Worm (Caenorhabditis elegans) whole organism, late embryonic: Measurements from ENCODE around the gene adah-1.

Experiments
- C38D4.7 ChIP-seq: fragments of 200-800 bp; sonication (Bioruptor generic); optimal IDR thresholded peaks from 2 replicates; lab custom pipeline; 2018; ENCODE audit warnings: mild to moderate bottlenecking, missing genetic modification characterization, moderate library complexity, missing compliant biosample characterization
- T23F11.4 ChIP-seq: fragments of 200-800 bp; sonication (Bioruptor generic); optimal IDR thresholded peaks from 2 replicates; lab custom pipeline; 2018; ENCODE audit warnings: mild to moderate bottlenecking, missing genetic modification characterization, missing compliant biosample characterization
- Y22D7AL.16 ChIP-seq: sonication (generic microtip); optimal IDR thresholded peaks from 2 replicates; lab custom pipeline; 2016; ENCODE audit warnings: missing genetic modification characterization, missing compliant biosample characterization
- ahr-1 ChIP-seq: sonication (generic microtip); optimal IDR thresholded peaks from 2 replicates; lab custom pipeline; 2016; ENCODE audit warnings: missing genetic modification characterization, missing compliant biosample characterization
- ama-1 ChIP-seq: fragments of 150-350 bp; optimal IDR thresholded peaks from 2 replicates; lab custom pipeline; 2014
- ceh-18 ChIP-seq: sonication (generic microtip); optimal IDR thresholded peaks from 2 replicates; lab custom pipeline; 2016; ENCODE audit warnings: missing genetic modification characterization, missing compliant biosample characterization
- ceh-2 ChIP-seq: sonication (generic microtip); optimal IDR thresholded peaks from 2 replicates; lab custom pipeline; 2016; ENCODE audit warnings: missing genotype, missing genetic modification characterization, missing compliant biosample characterization
- ceh-22 ChIP-seq: sonication (generic microtip); optimal IDR thresholded peaks from 2 replicates; lab custom pipeline; 2017; ENCODE audit warnings: missing biosample characterization, missing genetic modification characterization
- ceh-24 ChIP-seq: sonication (generic microtip); optimal IDR thresholded peaks from 2 replicates; lab custom pipeline; 2016; ENCODE audit warnings: mild to moderate bottlenecking, missing genetic modification characterization, missing compliant biosample characterization
- ceh-30 ChIP-seq: fragments of 150-350 bp; optimal IDR thresholded peaks from 2 replicates; lab custom pipeline; 2014; ENCODE audit warnings: missing biosample characterization, missing genetic modification characterization
- ceh-34 ChIP-seq: sonication (generic microtip); optimal IDR thresholded peaks from 2 replicates; lab custom pipeline; 2016; ENCODE audit warnings: mild to moderate bottlenecking, missing genetic modification characterization, missing compliant biosample characterization
- ceh-45 ChIP-seq: fragments of 200-800 bp; sonication (Bioruptor generic); IDR thresholded peaks from 2 replicates; pipeline ENCODE4 v1.3.6; 2022; ENCODE audit warnings: missing genetic modification reagents, missing genetic modification characterization, missing compliant biosample characterization
- ceh-48 ChIP-seq: sonication (generic microtip); optimal IDR thresholded peaks from 2 replicates; lab custom pipeline; 2016; ENCODE audit warnings: missing genetic modification characterization, inconsistent platforms, missing compliant biosample characterization
- che-1 ChIP-seq: sonication (generic microtip); optimal IDR thresholded peaks from 2 replicates; lab custom pipeline; 2016; ENCODE audit warnings: mild to moderate bottlenecking, missing genetic modification characterization, missing compliant biosample characterization
- elt-2 ChIP-seq: sonication (generic microtip); optimal IDR thresholded peaks from 2 replicates; lab custom pipeline; 2016; ENCODE audit warnings: missing genetic modification reagents, missing genetic modification characterization, missing compliant biosample characterization
- ets-4 ChIP-seq: sonication (generic microtip); optimal IDR thresholded peaks from 2 replicates; lab custom pipeline; 2016; ENCODE audit warnings: missing genetic modification characterization, missing compliant biosample characterization
- fax-1 ChIP-seq: sonication (generic microtip); optimal IDR thresholded peaks from 2 replicates; lab custom pipeline; 2016; ENCODE audit warnings: missing genotype, missing genetic modification characterization, missing compliant biosample characterization
- fkh-10 ChIP-seq: fragments of 150-350 bp; optimal IDR thresholded peaks from 2 replicates; lab custom pipeline; 2014; ENCODE audit warnings: missing biosample characterization, missing genetic modification reagents, missing genetic modification characterization
- fkh-6 ChIP-seq: sonication (generic microtip); optimal IDR thresholded peaks from 2 replicates; lab custom pipeline; 2016; ENCODE audit warnings: missing genetic modification characterization, missing compliant biosample characterization
- hlh-13 ChIP-seq: fragments of 200-800 bp; sonication (Bioruptor generic); optimal IDR thresholded peaks from 2 replicates; lab custom pipeline; 2018; ENCODE audit warnings: mild to moderate bottlenecking, missing genetic modification characterization, missing compliant biosample characterization
- hlh-8 ChIP-seq: sonication (generic microtip); optimal IDR thresholded peaks from 2 replicates; lab custom pipeline; 2016; ENCODE audit warnings: missing genotype, missing genetic modification characterization, missing compliant biosample characterization
- lim-6 ChIP-seq: sonication (generic microtip); optimal IDR thresholded peaks from 2 replicates; lab custom pipeline; 2016; ENCODE audit warnings: missing genetic modification characterization, missing compliant biosample characterization
- madf-2 ChIP-seq: sonication (generic microtip); optimal IDR thresholded peaks from 2 replicates; lab custom pipeline; 2017; ENCODE audit warnings: missing genetic modification characterization, missing compliant biosample characterization
- mec-3 ChIP-seq: sonication (generic microtip); optimal IDR thresholded peaks from 2 replicates; lab custom pipeline; 2016; ENCODE audit warnings: borderline replicate concordance, missing genetic modification characterization, missing compliant biosample characterization
- nhr-232 ChIP-seq: sonication (generic microtip); optimal IDR thresholded peaks from 2 replicates; lab custom pipeline; 2016; ENCODE audit warnings: missing genetic modification characterization, missing compliant biosample characterization
- npax-4 ChIP-seq: sonication (generic microtip); optimal IDR thresholded peaks from 2 replicates; lab custom pipeline; 2016; ENCODE audit warnings: missing genetic modification characterization, missing compliant biosample characterization
- pqm-1 ChIP-seq: sonication (generic microtip); optimal IDR thresholded peaks from 2 replicates; lab custom pipeline; 2016; ENCODE audit warnings: missing genetic modification characterization, missing compliant biosample characterization
- pros-1 ChIP-seq: fragments of 150-350 bp; optimal IDR thresholded peaks from 2 replicates; lab custom pipeline; 2014; ENCODE audit warnings: missing biosample characterization, missing genetic modification reagents, missing genetic modification characterization
- ref-2 ChIP-seq: sonication (generic microtip); optimal IDR thresholded peaks from 2 replicates; lab custom pipeline; 2016; ENCODE audit warnings: missing genetic modification characterization, missing compliant biosample characterization
- rnt-1 ChIP-seq: sonication (generic microtip); optimal IDR thresholded peaks from 2 replicates; lab custom pipeline; 2016; ENCODE audit warnings: missing genetic modification characterization, missing compliant biosample characterization
- syd-9 ChIP-seq: sonication (generic microtip); optimal IDR thresholded peaks from 2 replicates; lab custom pipeline; 2016; ENCODE audit warnings: mild to moderate bottlenecking, missing genetic modification characterization, moderate library complexity, missing compliant biosample characterization
- tbx-2 ChIP-seq: sonication (generic microtip); optimal IDR thresholded peaks from 2 replicates; lab custom pipeline; 2016; ENCODE audit warnings: missing genetic modification characterization, missing compliant biosample characterization
- tbx-7 ChIP-seq: sonication (generic microtip); optimal IDR thresholded peaks from 2 replicates; lab custom pipeline; 2016; ENCODE audit warnings: missing genotype, missing genetic modification characterization, missing compliant biosample characterization
- ttx-3 ChIP-seq: sonication (generic microtip); optimal IDR thresholded peaks from 2 replicates; lab custom pipeline; 2016; ENCODE audit warnings: missing genetic modification reagents, missing genetic modification characterization, missing compliant biosample characterization
- unc-3 ChIP-seq, 2 experiments: fragments of 200-800 bp in 1 of 2; sonication (Bioruptor generic) in 1 of 2; sonication (generic microtip) in 1 of 2; conservative IDR thresholded peaks in 1 of 2; optimal IDR thresholded peaks in 1 of 2; 2 replicates each; pipeline versions ENCODE4 v1.3.6 to Lab custom; 2016 to 2022; ENCODE audit warnings: missing compliant biosample characterization in 2 of 2, missing genetic modification characterization in 2 of 2, missing genetic modification reagents in 1 of 2
- unc-42 ChIP-seq: sonication (generic microtip); optimal IDR thresholded peaks from 2 replicates; lab custom pipeline; 2016; ENCODE audit warnings: missing genotype, missing genetic modification characterization, missing compliant biosample characterization
- zip-5 ChIP-seq: sonication (generic microtip); optimal IDR thresholded peaks from 2 replicates; lab custom pipeline; 2016; ENCODE audit warnings: missing genetic modification characterization, missing compliant biosample characterization

The adah-1 gene

DNA sequence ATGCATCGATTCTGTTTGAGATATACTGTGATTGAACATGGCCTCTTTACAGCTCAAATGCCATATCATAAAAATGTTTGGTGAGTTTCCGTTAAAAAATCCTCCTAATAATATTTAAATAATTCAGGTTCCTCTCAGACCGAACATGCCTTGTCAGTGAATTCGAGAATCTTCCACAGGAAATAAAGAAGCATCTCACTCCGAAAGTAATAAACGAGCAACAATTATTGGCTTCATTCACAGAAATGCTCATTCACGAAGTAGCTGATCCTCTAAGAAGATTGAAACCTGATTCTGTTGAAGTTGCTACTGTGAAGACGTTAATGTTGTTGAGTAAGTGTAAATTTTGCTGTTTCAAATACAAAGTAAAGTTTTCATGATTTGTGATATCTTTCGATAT lies 28.1 kb downstream of the adah-1 start:
- TF ChIP-seq Y22D7AL.16 (tag; lab: Kevin White, UChicago) (no peak), tbx-7 (tag; lab: Kevin White, UChicago) (no peak), ttx-3 (tag; lab: Kevin White, UChicago) (no peak), pros-1 (no peak), ceh-24 (tag; lab: Kevin White, UChicago) (no peak), ceh-34 (tag; lab: Kevin White, UChicago) (no peak)

DNA sequence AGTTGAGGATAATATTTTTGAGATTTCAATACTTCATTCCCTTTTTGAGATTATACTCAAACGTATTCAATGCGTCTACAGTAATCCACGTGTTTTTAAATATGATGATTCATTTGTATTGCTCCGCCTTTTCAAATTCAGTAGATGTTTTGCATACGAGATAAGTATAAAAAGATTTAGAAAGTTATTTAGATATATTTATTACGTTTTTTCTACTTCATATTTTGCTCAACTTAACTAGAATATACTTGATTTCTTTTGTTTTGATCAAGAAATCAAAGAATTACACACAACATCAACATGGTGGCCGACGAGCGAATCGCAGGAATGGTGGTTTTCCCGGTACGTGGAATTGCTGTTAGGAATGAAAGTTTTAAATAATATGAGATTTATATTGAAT lies 33.7 kb downstream of the adah-1 start, which contains the start of gene srx-50:
TSS of gene srx-50 (plus strand) at position 301 of the 400 bp plus-strand sequence.
- TF ChIP-seq ceh-18 (no peak), C38D4.7 (GFP tag; lab: Kevin White, UChicago) (no peak), ets-4 (tag; lab: Kevin White, UChicago) (no peak), fkh-6 (tag; lab: Kevin White, UChicago) (no peak)

DNA sequence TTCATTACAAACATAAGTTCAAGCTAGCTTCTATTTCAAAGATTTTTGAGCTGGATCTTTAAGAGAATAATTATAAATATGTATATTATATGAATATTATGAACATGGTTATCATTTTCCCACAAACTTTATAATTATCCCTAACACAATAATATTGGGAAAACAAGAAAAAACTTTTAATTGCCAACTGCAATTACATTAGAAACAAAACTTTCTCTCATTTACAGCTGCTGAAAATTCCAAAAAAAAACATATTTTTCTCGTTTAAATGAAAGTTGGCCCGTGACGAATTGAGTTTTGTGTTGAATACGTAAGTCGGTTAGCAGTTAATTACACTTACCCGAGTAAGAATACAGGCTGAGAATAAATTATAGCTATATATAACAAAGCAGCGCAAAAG lies 38.7 kb downstream of the adah-1 start:
- TF ChIP-seq pqm-1 = no peak
- no peak for TF ChIP-seq mec-3 (tag; lab: Kevin White, UChicago)
- no peak for TF ChIP-seq che-1 (tag; lab: Kevin White, UChicago)
- TF ChIP-seq ceh-2 (tag; lab: Kevin White, UChicago) = no peak
- no peak for TF ChIP-seq ceh-22 (tag; lab: Kevin White, UChicago)
- no peak for TF ChIP-seq ceh-48 (tag; lab: Kevin White, UChicago)
- TF ChIP-seq madf-2 (tag; lab: Kevin White, UChicago) = no peak
- no peak for TF ChIP-seq rnt-1 (tag; lab: Kevin White, UChicago)
- no peak for TF ChIP-seq T23F11.4 (GFP tag; lab: Kevin White, UChicago)
- TF ChIP-seq ceh-30 = no peak
- no peak for TF ChIP-seq fax-1
- TF ChIP-seq lim-6 = no peak
- TF ChIP-seq pros-1 = no peak

DNA sequence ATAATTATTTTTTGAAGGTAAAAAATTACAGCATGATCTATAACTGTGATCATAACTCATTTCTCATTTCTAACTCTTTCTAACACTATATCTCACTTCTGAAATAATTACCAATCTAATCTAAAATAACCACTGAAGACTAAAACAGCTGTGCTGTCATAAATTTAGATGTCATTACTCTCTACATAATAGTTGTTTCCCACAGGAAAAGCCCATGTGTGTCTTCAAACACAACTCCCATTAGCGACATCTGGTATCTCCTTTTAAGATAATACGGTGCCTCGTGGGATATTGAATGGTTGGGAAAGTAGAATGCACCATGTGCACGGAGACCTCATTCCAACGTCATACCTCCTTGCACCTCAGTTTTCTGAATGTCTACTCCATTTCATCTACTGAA lies 41.0 kb downstream of the adah-1 start, which contains the start of gene Y43B11AL.1:
TSS of gene Y43B11AL.1 (plus strand) at position 301 of the 400 bp plus-strand sequence.
- TF ChIP-seq tbx-7 (tag; lab: Kevin White, UChicago) (no peak), ceh-45 (GFP tag; lab: Robert Waterston, UW) (no peak), unc-42 (tag; lab: Kevin White, UChicago) (no peak), ahr-1 (tag; lab: Kevin White, UChicago) (no peak), unc-3 (GFP tag; conservative IDR thresholded peaks at IDR 0.05; lab: Robert Waterston, UW) (no peak), unc-3 (tag; optimal IDR thresholded peaks at IDR 0.05; lab: Kevin White, UChicago) (no peak), ref-2 (tag; lab: Kevin White, UChicago) (no peak), ceh-48 (tag; lab: Kevin White, UChicago) (no peak), hlh-8 (no peak), syd-9 (tag; lab: Kevin White, UChicago) (no peak), fkh-10 (GFP tag; lab: Kevin White, UChicago) (no peak), tbx-2 (tag; lab: Kevin White, UChicago) (no peak), ama-1 (no peak), mec-3 (tag; lab: Kevin White, UChicago) (no peak), zip-5 (no peak)
- TF ChIP-seq, all 69 proteins: peak for 0

DNA sequence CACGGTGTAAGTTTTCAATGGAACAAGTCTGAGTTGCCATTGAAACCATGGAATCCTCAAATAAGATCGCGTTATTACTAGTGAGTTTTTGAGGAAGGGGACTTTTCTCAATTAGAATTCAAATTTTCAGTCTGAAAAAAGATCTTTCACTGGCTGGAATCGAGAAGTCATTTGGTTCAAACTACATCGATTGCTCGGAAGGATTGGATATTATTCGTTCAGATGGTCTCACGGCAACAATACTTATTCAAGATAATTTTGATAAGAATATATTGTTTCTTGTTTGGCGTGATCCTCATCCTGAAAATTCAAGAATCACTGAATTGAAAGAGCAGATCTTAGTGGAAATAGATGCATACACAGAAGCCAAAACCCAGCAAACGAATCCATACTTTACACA lies 43.4 kb downstream of the adah-1 start:
- no peak for TF ChIP-seq nhr-232 (tag; lab: Kevin White, UChicago)
- TF ChIP-seq lim-6 = no peak
- no peak for TF ChIP-seq elt-2 (tag; lab: Kevin White, UChicago)
- no peak for TF ChIP-seq ceh-18
- TF ChIP-seq npax-4 (tag; lab: Kevin White, UChicago) = no peak
- no peak for TF ChIP-seq syd-9 (tag; lab: Kevin White, UChicago)
- TF ChIP-seq fax-1 = no peak
- no peak for TF ChIP-seq fkh-6 (tag; lab: Kevin White, UChicago)
- no peak for TF ChIP-seq hlh-13 (GFP tag; lab: Kevin White, UChicago)
